Worm (Caenorhabditis elegans) whole organism, early embryonic: ENCODE results near the gene tax-4.

Source experiments
- B0310.2 ChIP-seq: sonication (generic microtip); optimal IDR thresholded peaks from 2 replicates; lab custom pipeline; 2016; ENCODE audit warnings: mild to moderate bottlenecking, missing genetic modification characterization, missing compliant biosample characterization
- F13C5.2 ChIP-seq: sonication (generic microtip); optimal IDR thresholded peaks from 2 replicates; lab custom pipeline; 2017; ENCODE audit warnings: mild to moderate bottlenecking, missing genetic modification characterization, inconsistent platforms, missing compliant biosample characterization
- aly-1 ChIP-seq: sonication (generic microtip); optimal IDR thresholded peaks from 2 replicates; lab custom pipeline; 2016; ENCODE audit warnings: missing genetic modification characterization, missing compliant biosample characterization
- ama-1 ChIP-seq: fragments of 150-350 bp; optimal IDR thresholded peaks from 2 replicates; lab custom pipeline; 2014
- ceh-13 ChIP-seq: fragments of 200-800 bp; sonication (Bioruptor generic); optimal IDR thresholded peaks from 2 replicates; lab custom pipeline; 2018; ENCODE audit warnings: mild to moderate bottlenecking, missing genetic modification characterization, missing compliant biosample characterization
- flt-1 ChIP-seq: fragments of 200-800 bp; sonication (Bioruptor generic); IDR thresholded peaks from 2 replicates; pipeline ENCODE4 v1.3.6; 2022; ENCODE audit warnings: missing genetic modification characterization, missing compliant biosample characterization
- hmbx-1 ChIP-seq: sonication (generic microtip); optimal IDR thresholded peaks from 2 replicates; lab custom pipeline; 2016; ENCODE audit warnings: mild to moderate bottlenecking, missing genetic modification characterization, missing compliant biosample characterization
- hnd-1 ChIP-seq: sonication (generic microtip); optimal IDR thresholded peaks from 2 replicates; lab custom pipeline; 2016; ENCODE audit warnings: missing genetic modification characterization, missing compliant biosample characterization
- scrt-1 ChIP-seq: fragments of 200-800 bp; sonication (Bioruptor generic); IDR thresholded peaks from 2 replicates; pipeline ENCODE4 v1.3.6; 2022; ENCODE audit warnings: missing genetic modification characterization, missing compliant biosample characterization
- tbx-37 ChIP-seq: fragments of 200-800 bp; sonication (Bioruptor generic); conservative IDR thresholded peaks from 2 replicates; pipeline ENCODE4 v1.3.6; 2022; ENCODE audit warnings: missing genetic modification reagents, missing genetic modification characterization, missing compliant biosample characterization

DNA sequence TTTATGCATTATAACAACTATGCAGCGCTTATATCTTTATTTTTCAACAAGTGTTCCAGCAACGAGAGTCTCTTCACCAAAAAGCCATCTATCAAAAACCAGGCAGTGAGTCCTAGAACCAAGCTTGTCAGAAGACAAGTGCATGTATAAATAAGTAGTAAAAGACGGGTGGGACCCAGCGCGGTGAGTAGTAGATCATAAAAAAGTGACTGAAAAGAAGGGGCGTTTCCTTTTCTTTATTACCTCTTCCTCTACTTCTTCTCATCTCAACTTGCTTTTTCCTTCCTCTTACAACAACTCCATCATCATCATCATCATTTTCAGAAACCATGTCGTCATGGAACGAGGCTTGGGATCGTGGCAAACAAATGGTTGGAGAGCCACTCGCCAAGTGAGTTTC is 44.8 kb upstream of the tax-4 start, which contains the start of gene eat-4:
- TF ChIP-seq ama-1 (lab: Kevin White, UChicago) (no peak), hmbx-1 (tag; lab: Kevin White, UChicago) (no peak), aly-1 (no peak), flt-1 (GFP tag; lab: Robert Waterston, UW) (no peak), tbx-37 (GFP tag; lab: Robert Waterston, UW) (no peak), ceh-13 (GFP tag; lab: Kevin White, UChicago) (no peak), F13C5.2 (no peak), hnd-1 (tag; lab: Kevin White, UChicago) (no peak), scrt-1 (no peak), B0310.2 (no peak)
